Worm (Caenorhabditis elegans): ENCODE data around the gene R144.10.

ce11 chrIII:4965271-4965670, 36.9 kb downstream of the R144.10 start, which contains the start of gene nca-2:
- no peak for TF ChIP-seq Y67H2A.10 (GFP tag; conservative IDR thresholded peaks at IDR 0.05)
- TF ChIP-seq chd-7 (tag; optimal IDR thresholded peaks at IDR 0.05), result no peak
- TF ChIP-seq sea-2 (GFP tag; IDR thresholded peaks at IDR 0.05), result no peak
- no peak for TF ChIP-seq unc-62 (GFP tag; optimal IDR thresholded peaks at IDR 0.05)

Measured in whole organism, young adult.